Fruit fly (Drosophila melanogaster): ENCODE results near the gene Adk2.

Gene Adk2

DNA sequence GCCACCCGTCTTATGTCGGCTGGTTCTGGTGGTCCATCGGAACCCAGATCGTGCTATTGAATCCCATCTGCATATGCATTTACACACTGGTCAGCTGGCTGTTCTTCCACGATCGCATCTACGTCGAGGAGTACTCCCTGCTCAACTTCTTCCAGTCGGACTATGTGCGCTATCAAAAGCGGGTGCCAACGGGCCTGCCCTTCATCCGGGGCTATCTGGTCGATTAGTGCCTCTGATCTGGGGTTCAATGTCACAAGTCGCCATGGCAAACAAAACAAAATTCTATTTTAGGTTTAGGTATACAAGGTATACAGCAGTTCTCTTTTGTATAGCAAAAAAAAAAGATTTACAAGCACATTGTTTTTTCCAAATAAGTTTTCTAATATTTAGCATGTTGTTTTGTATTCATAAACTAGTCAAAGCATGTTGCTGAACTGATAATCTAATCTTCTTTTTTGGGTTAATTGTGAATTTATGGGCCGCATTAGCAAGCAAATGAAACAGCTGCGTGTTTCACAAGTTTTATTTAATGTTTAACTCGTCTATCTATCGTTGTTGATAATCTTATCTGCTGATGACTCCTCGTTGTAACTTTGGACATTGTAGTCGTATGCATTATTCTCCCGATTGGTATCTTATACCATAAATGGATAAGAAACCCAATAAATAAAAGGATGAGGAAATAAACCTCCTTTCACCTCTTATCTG, 3.1 kb downstream of the Adk2 start:
- no peak for TF ChIP-seq mld (GFP tag; IDR thresholded peaks at IDR 0.05; ENCODE audit: partially characterized antibody)
- TF ChIP-seq sug (tag; optimal IDR thresholded peaks at IDR 0.05), result peak; percentile 44
- peak; percentile 25 for TF ChIP-seq mirr (GFP tag; optimal IDR thresholded peaks at IDR 0.05)
- TF ChIP-seq tin (GFP tag; optimal IDR thresholded peaks at IDR 0.05), result no peak
- peak; percentile 88 for TF ChIP-seq CG34376 (GFP tag; optimal IDR thresholded peaks at IDR 0.05)
- 0 out of 4 replicates have a peak, but pooled peaks have one; percentile 71 for TF ChIP-seq chinmo (GFP tag; IDR thresholded peaks at IDR 0.05; ENCODE audit: partially characterized antibody)
- TF ChIP-seq CG13123 (GFP tag; optimal IDR thresholded peaks at IDR 0.05), result no peak
- no peak for TF ChIP-seq fd102C (GFP tag; optimal IDR thresholded peaks at IDR 0.05)
- no peak for TF ChIP-seq CG8388 (GFP tag; optimal IDR thresholded peaks at IDR 0.05)
- TF ChIP-seq CG31365 (tag; optimal IDR thresholded peaks at IDR 0.05), result no peak
- TF ChIP-seq CG1529 (GFP tag; optimal IDR thresholded peaks at IDR 0.05), result no peak
- no peak for TF ChIP-seq gfzf (GFP tag; optimal IDR thresholded peaks at IDR 0.05)
- no peak for TF ChIP-seq CkIIα-i1 (GFP tag; IDR thresholded peaks at IDR 0.05)
- no peak for TF ChIP-seq CG12744 (GFP tag; optimal IDR thresholded peaks at IDR 0.05)
- no peak for TF ChIP-seq CG7786 (GFP tag; optimal IDR thresholded peaks at IDR 0.05)
- TF ChIP-seq exex (tag; optimal IDR thresholded peaks at IDR 0.05), result peak; percentile 74
- TF ChIP-seq ftz-f1 (GFP tag; optimal IDR thresholded peaks at IDR 0.05), result peak; percentile 64
- peak; percentile 40 for TF ChIP-seq abd-A (tag; optimal IDR thresholded peaks at IDR 0.05)
- TF ChIP-seq zfh1 (GFP tag; IDR thresholded peaks at IDR 0.05), result 0 out of 3 replicates have a peak, but pooled peaks have one; percentile 10
- TF ChIP-seq Fer2 (tag; optimal IDR thresholded peaks at IDR 0.05), result no peak
- no peak for TF ChIP-seq CG11695 (GFP tag; IDR thresholded peaks at IDR 0.05)
- TF ChIP-seq Elba2 (GFP tag; optimal IDR thresholded peaks at IDR 0.05), result no peak
- TF ChIP-seq eve (GFP tag; optimal IDR thresholded peaks at IDR 0.05), result peak in 1 of 2 experiments; percentile 78
- no peak for TF ChIP-seq CG32772 (GFP tag; IDR thresholded peaks at IDR 0.05)
- TF ChIP-seq lov (optimal IDR thresholded peaks at IDR 0.05), result no peak
- TF ChIP-seq lov (GFP tag; IDR thresholded peaks at IDR 0.05), result no peak
- TF ChIP-seq CG2116 (GFP tag; optimal IDR thresholded peaks at IDR 0.05), result no peak
- TF ChIP-seq CG10267 (tag; optimal IDR thresholded peaks at IDR 0.05), result no peak
- TF ChIP-seq zen2 (GFP tag; IDR thresholded peaks at IDR 0.05; ENCODE audit: partially characterized antibody), result no peak
- no peak for TF ChIP-seq ssp (GFP tag; IDR thresholded peaks at IDR 0.05)
- no peak for TF ChIP-seq emc (GFP tag; optimal IDR thresholded peaks at IDR 0.05)

dm6 chr3L:13017803-13018324, 4.6 kb downstream of the Adk2 start, which contains the start of the genes mRpL20 and Icmt:
mRpL20 (minus strand) TSS chr3L:13017867.
Icmt (plus strand) TSS chr3L:13018266.
- TF ChIP-seq CG7372 (GFP tag; IDR thresholded peaks at IDR 0.05), result peak; percentile 96
- peak; percentile 77 for TF ChIP-seq CG10147 (GFP tag; optimal IDR thresholded peaks at IDR 0.05)
- peak; percentile 60 for TF ChIP-seq CG4328 (GFP tag; optimal IDR thresholded peaks at IDR 0.05)
- TF ChIP-seq Sox102F (GFP tag; optimal IDR thresholded peaks at IDR 0.05), result peak; percentile 97
- peak; percentile 82 for TF ChIP-seq Adf1 (GFP tag; IDR thresholded peaks at IDR 0.05)
- peak; percentile 84 for TF ChIP-seq Blimp-1 (GFP tag; optimal IDR thresholded peaks at IDR 0.05)
- peak; percentile 93 for TF ChIP-seq Taf1 (GFP tag; IDR thresholded peaks at IDR 0.05)
- TF ChIP-seq Rx (GFP tag; IDR thresholded peaks at IDR 0.05), result peak; percentile 91
- TF ChIP-seq z (GFP tag; IDR thresholded peaks at IDR 0.05), result no peak
- TF ChIP-seq oc (tag; optimal IDR thresholded peaks at IDR 0.05), result peak; percentile 96
- peak; percentile 97 for TF ChIP-seq CG15269 (tag; optimal IDR thresholded peaks at IDR 0.05)
- peak; percentile 76 for TF ChIP-seq knrl (GFP tag; IDR thresholded peaks at IDR 0.05; ENCODE audit: partially characterized antibody)
- peak; percentile 73 for TF ChIP-seq trem (tag; optimal IDR thresholded peaks at IDR 0.05)
- TF ChIP-seq CG15011 (GFP tag; optimal IDR thresholded peaks at IDR 0.05), result peak; percentile 69
- TF ChIP-seq Elba2 (GFP tag; optimal IDR thresholded peaks at IDR 0.05), result no peak
- TF ChIP-seq sd (tag; optimal IDR thresholded peaks at IDR 0.05), result no peak
- peak in 1 of 2 experiments; percentile 45 for TF ChIP-seq chif (GFP tag; optimal IDR thresholded peaks at IDR 0.05)
- TF ChIP-seq insv (GFP tag; optimal IDR thresholded peaks at IDR 0.05), result peak in 1 of 2 experiments; percentile 45
- TF ChIP-seq HLH54F (GFP tag; optimal IDR thresholded peaks at IDR 0.05), result peak; percentile 18
- peak; percentile 51 for TF ChIP-seq scrt (GFP tag; optimal IDR thresholded peaks at IDR 0.05)
